Fruit fly (Drosophila melanogaster): ENCODE measurements around the gene CG15353.

DNA sequence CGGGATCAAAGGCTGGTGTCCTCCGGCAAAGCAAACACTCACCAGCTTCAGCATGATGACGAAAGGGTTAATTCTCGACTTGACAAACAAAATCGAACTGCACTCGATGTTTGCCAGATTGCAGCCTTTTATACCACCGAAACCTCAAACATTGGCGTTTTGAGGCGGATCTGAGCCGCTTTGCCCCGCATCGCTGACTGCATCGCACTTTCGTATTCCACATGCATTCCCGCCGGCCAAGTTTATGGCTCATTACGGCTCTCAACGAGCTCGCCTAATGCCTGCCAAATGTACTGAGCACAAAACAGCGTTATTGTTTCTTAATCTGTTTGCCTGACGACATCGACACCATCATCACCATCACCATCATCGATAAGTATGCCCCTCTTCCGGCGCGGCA lies at the start of gene CG15353:
- no peak for TF ChIP-seq CG9705 (GFP tag; optimal IDR thresholded peaks at IDR 0.05)
- TF ChIP-seq Myc (optimal IDR thresholded peaks at IDR 0.05) = no peak
- TF ChIP-seq ey (GFP tag; optimal IDR thresholded peaks at IDR 0.05) = no peak
- TF ChIP-seq Abd-B (GFP tag; optimal IDR thresholded peaks at IDR 0.05) = no peak
- TF ChIP-seq pan (optimal IDR thresholded peaks at IDR 0.05) = no peak
- TF ChIP-seq Sp1 (GFP tag; optimal IDR thresholded peaks at IDR 0.05) = no peak

Data from whole organism, wandering third instar larva.